Fruit fly (Drosophila melanogaster) whole organism: Measurements from ENCODE around the gene CG5618.

Experiments used
- CG8478 ChIP-seq: fragments of >200 bp; optimal IDR thresholded peaks from 2 replicates; lab custom pipeline; 2018; ENCODE audit warnings: inconsistent platforms
- EcR ChIP-seq, 2 experiments: fragments of >200 bp; optimal IDR thresholded peaks; 2 replicates each; lab custom pipeline; 2017; ENCODE audit warnings: missing biosample characterization in 2 of 2, missing genetic modification characterization in 2 of 2, missing genetic modification reagents in 2 of 2
- psq ChIP-seq: fragments of >200 bp; optimal IDR thresholded peaks from 2 replicates; lab custom pipeline; 2017
- usp ChIP-seq: fragments of >200 bp; optimal IDR thresholded peaks from 2 replicates; lab custom pipeline; 2017; ENCODE audit warnings: missing biosample characterization, missing genetic modification characterization, mixed read lengths

DNA sequence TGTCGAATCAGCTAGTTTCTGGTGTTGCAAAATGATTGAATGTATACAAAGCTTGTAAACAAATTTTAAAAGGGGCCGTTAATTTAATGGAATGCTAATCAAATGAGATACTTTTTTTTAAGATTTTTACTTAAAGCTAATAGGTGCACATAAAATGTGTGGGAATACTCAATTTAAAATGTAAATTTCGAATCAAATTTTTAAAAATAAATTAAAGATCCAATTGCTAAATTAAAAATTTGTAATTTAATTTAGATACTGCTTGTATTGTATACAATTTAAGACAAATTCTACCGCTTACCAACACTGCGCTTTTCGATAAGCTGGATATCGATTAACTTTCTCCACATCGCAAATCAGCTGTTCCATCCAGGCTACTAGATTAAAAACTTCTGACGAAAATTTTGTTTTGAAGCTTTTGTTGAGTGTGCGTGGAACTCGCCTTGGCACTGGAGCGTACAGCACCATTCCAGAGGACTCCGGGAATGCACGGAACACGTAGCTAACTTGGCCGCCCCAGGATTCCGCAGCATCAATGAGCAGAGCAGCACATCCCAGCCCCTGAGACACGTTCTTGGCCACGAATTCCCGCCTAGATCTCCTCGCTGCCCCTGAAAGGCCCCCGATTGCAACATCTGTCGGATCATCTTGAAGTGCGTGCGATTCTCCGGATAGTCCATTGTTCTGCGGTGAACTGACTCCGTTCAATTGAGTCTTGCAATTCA, 31.0 kb downstream of the CG5618 start, which contains the start of the genes CG5498 and fbl:
- TF ChIP-seq EcR (GFP tag; optimal IDR thresholded peaks at IDR 0.05; lab: Kevin White, UChicago) (no peak), usp (GFP tag; lab: Kevin White, UChicago) (no peak), psq (no peak), CG8478 (no peak)
